Worm (Caenorhabditis elegans) whole organism, L4/young adult: ENCODE results near the gene F54F7.3.

Experiments used
- W03F9.2 ChIP-seq: fragments of 150-350 bp; optimal IDR thresholded peaks from 2 replicates; lab custom pipeline; 2014; ENCODE audit warnings: missing biosample characterization, missing genetic modification characterization
- dao-5 ChIP-seq: sonication (generic microtip); optimal IDR thresholded peaks from 2 replicates; lab custom pipeline; 2016; ENCODE audit warnings: missing genotype, missing genetic modification characterization, moderate library complexity, missing compliant biosample characterization
- him-1 ChIP-seq: sonication (generic microtip); optimal IDR thresholded peaks from 2 replicates; lab custom pipeline; 2016; ENCODE audit warnings: missing genotype, missing genetic modification reagents, missing genetic modification characterization, missing compliant biosample characterization

ce11 chrX:11848618-11849017, 1.4 kb downstream of the F54F7.3 start, which contains the start of gene F54F7.9:
- TF ChIP-seq him-1 (no peak), W03F9.2 (tag; lab: Kevin White, UChicago) (no peak), dao-5 (tag; lab: Kevin White, UChicago) (no peak)
